Fruit fly (Drosophila melanogaster): ENCODE measurements around the gene CG10154.

The CG10154 gene

DNA sequence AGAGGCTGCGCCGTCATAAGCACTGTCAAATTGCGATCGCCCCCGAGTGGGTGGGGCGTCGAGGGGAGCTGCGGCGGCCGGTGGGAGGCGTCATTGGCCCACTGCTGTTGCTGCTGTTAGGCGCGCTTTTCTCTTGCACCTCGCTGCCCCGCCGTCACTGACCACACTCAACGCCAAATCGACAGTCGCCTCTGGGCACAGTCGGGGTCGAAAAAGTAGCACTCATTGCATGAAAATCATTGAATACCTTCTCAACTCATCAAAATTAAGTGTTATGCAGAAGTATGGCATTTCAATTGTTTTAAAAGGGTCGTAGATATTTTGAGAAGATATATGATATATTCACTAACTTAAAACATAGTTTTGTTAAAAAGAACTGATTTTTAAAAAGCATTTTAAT, 15.3 kb upstream of the CG10154 start:
- no peak for TF ChIP-seq CG7987 (GFP tag; optimal IDR thresholded peaks at IDR 0.05)
- TF ChIP-seq crol (GFP tag; IDR thresholded peaks at IDR 0.05) = peak; percentile 68; the same call in 1 of the 2 replicates
- TF ChIP-seq Sry-δ (GFP tag; optimal IDR thresholded peaks at IDR 0.05) = no peak
- TF ChIP-seq CG15073 (GFP tag; optimal IDR thresholded peaks at IDR 0.05) = peak; percentile 90
- no peak for TF ChIP-seq Hsf (GFP tag; optimal IDR thresholded peaks at IDR 0.05)
- TF ChIP-seq zfh1 (GFP tag; IDR thresholded peaks at IDR 0.05) = 0 out of 3 replicates have a peak, but pooled peaks have one; percentile 7
- TF ChIP-seq Med (GFP tag) = peak; percentile 49
- 0 out of 3 replicates have a peak, but pooled peaks have one; percentile 9 for TF ChIP-seq Aef1 (GFP tag; IDR thresholded peaks at IDR 0.05)
- no peak for TF ChIP-seq CG10654 (GFP tag; optimal IDR thresholded peaks at IDR 0.05)
- 0 out of 3 replicates have a peak, but pooled peaks have one; percentile 34 for TF ChIP-seq gce (GFP tag; IDR thresholded peaks at IDR 0.05)
- no peak for TF ChIP-seq vnd (GFP tag; IDR thresholded peaks at IDR 0.05; ENCODE audit: partially characterized antibody)
- peak; percentile 52; the same call in 1 of the 2 replicates for TF ChIP-seq CG11696 (GFP tag; IDR thresholded peaks at IDR 0.05)
- TF ChIP-seq ase (GFP tag; IDR thresholded peaks at IDR 0.05) = 0 out of 3 replicates have a peak, but pooled peaks have one; percentile 5
- no peak for TF ChIP-seq CG8478 (optimal IDR thresholded peaks at IDR 0.05)
- TF ChIP-seq zen2 (GFP tag; IDR thresholded peaks at IDR 0.05; ENCODE audit: partially characterized antibody) = 0 out of 3 replicates have a peak, but pooled peaks have one; percentile 14

DNA sequence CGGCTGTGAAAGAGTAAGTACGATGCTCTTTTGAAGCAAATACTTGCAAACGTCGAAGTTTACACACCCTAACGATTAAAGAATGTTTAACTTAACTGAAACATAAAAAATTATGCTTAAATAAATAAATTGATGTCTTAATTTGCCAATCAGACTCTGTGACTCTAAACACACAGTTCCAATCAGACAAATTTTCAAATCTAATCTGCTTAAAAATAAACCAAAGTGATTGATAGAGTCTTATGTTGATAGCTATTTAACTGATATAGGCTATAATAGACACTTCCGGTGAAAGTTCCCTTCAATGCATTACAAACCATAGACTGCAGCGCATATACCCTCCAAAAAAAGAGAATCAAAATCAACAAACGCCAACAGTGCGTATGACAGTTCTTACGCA, 14.6 kb upstream of the CG10154 start:
- TF ChIP-seq CG11504 (tag; optimal IDR thresholded peaks at IDR 0.05) (peak; percentile 45), Oli (tag; optimal IDR thresholded peaks at IDR 0.05) (peak; percentile 22), CG11456 (GFP tag; IDR thresholded peaks at IDR 0.05) (no peak), al (GFP tag; IDR thresholded peaks at IDR 0.05) (no peak), CG1233 (GFP tag; optimal IDR thresholded peaks at IDR 0.05) (no peak), dmrt99B (tag; optimal IDR thresholded peaks at IDR 0.05) (peak; percentile 42), D19A (tag; optimal IDR thresholded peaks at IDR 0.05) (peak; percentile 81), hkb (optimal IDR thresholded peaks at IDR 0.05) (no peak), hkb (GFP tag; IDR thresholded peaks at IDR 0.05) (0 out of 2 replicates have a peak, but pooled peaks have one; percentile 20), CG4424 (GFP tag; optimal IDR thresholded peaks at IDR 0.05) (peak; percentile 0), Med (GFP tag) (peak; percentile 70), grau (tag; optimal IDR thresholded peaks at IDR 0.05) (peak; percentile 5), Sox102F (GFP tag; optimal IDR thresholded peaks at IDR 0.05) (peak; percentile 34), CG7839 (tag; optimal IDR thresholded peaks at IDR 0.05) (peak; percentile 33), Hr51 (GFP tag; optimal IDR thresholded peaks at IDR 0.05) (peak in 1 of 2 experiments; percentile 33), usp (GFP tag; optimal IDR thresholded peaks at IDR 0.05) (no peak), Pdp1 (GFP tag; optimal IDR thresholded peaks at IDR 0.05) (peak in 1 of 2 experiments; percentile 81), CoRest (tag; optimal IDR thresholded peaks at IDR 0.05) (peak; percentile 6), Xbp1 (GFP tag; optimal IDR thresholded peaks at IDR 0.05) (peak; percentile 1), CG15269 (tag; optimal IDR thresholded peaks at IDR 0.05) (peak; percentile 31), CG6813 (GFP tag; optimal IDR thresholded peaks at IDR 0.05) (no peak), Hsf (GFP tag; optimal IDR thresholded peaks at IDR 0.05) (peak; percentile 10), CG12769 (tag; optimal IDR thresholded peaks at IDR 0.05) (no peak), insv (GFP tag; optimal IDR thresholded peaks at IDR 0.05) (peak; percentile 4 to 90), HLH3B (GFP tag; IDR thresholded peaks at IDR 0.05) (no peak), CG11696 (GFP tag; IDR thresholded peaks at IDR 0.05) (no peak), ato (GFP tag; IDR thresholded peaks at IDR 0.05; ENCODE audit: partially characterized antibody) (no peak), Ets97D (GFP tag; optimal IDR thresholded peaks at IDR 0.05) (no peak), row (GFP tag; IDR thresholded peaks at IDR 0.05) (peak; percentile 24; the same call in 1 of the 3 replicates), NC2β (GFP tag; optimal IDR thresholded peaks at IDR 0.05) (no peak), CG2678 (tag; optimal IDR thresholded peaks at IDR 0.05) (peak; percentile 38), Dfd (GFP tag; optimal IDR thresholded peaks at IDR 0.05) (no peak), CG18599 (GFP tag; optimal IDR thresholded peaks at IDR 0.05) (peak; percentile 15), CG10147 (GFP tag; optimal IDR thresholded peaks at IDR 0.05) (no peak)
